Worm (Caenorhabditis elegans) whole organism, midembryonic: ENCODE results near the gene srj-7.

ENCODE experiments used
- T22C8.4 ChIP-seq: fragments of 200-800 bp; sonication (Bioruptor generic); IDR thresholded peaks from 2 replicates; pipeline ENCODE4 v1.3.6; 2022; ENCODE audit warnings: missing genetic modification characterization, missing compliant biosample characterization
- cog-1 ChIP-seq: sonication (generic microtip); optimal IDR thresholded peaks from 2 replicates; lab custom pipeline; 2016; ENCODE audit warnings: missing genetic modification characterization, missing compliant biosample characterization
- flt-1 ChIP-seq: fragments of 200-800 bp; sonication (Bioruptor generic); IDR thresholded peaks from 2 replicates; pipeline ENCODE4 v1.3.6; 2022; ENCODE audit warnings: missing genetic modification characterization, missing compliant biosample characterization
- klf-2 ChIP-seq: fragments of 200-800 bp; sonication (Bioruptor generic); conservative IDR thresholded peaks from 2 replicates; pipeline ENCODE4 v1.3.6; 2022; ENCODE audit warnings: missing genetic modification reagents, missing genetic modification characterization, missing compliant biosample characterization
- med-1 ChIP-seq: sonication (generic microtip); optimal IDR thresholded peaks from 2 replicates; lab custom pipeline; 2017; ENCODE audit warnings: missing genetic modification characterization, mild to moderate bottlenecking, missing compliant biosample characterization, antibody characterized with exemption, missing genetic modification reagents; ENCODE audit not compliant: insufficient read depth
- ref-1 ChIP-seq: fragments of 200-800 bp; sonication (Bioruptor generic); conservative IDR thresholded peaks from 2 replicates; pipeline ENCODE4 v1.3.6; 2022; ENCODE audit warnings: missing genetic modification reagents, missing genetic modification characterization, missing compliant biosample characterization
- tab-1 ChIP-seq: fragments of 200-800 bp; sonication (Bioruptor generic); IDR thresholded peaks from 2 replicates; pipeline ENCODE4 v1.3.6; 2022; ENCODE audit warnings: missing genetic modification characterization, missing compliant biosample characterization
- ztf-23 ChIP-seq: fragments of 200-800 bp; sonication (Bioruptor generic); IDR thresholded peaks from 2 replicates; pipeline ENCODE4 v1.3.6; 2022; ENCODE audit warnings: missing genetic modification reagents, missing genetic modification characterization, missing compliant biosample characterization
- ztf-29 ChIP-seq: fragments of 200-800 bp; sonication (Bioruptor generic); IDR thresholded peaks from 2 replicates; pipeline ENCODE4 v1.3.6; 2022; ENCODE audit warnings: missing genetic modification reagents, missing genetic modification characterization, missing compliant biosample characterization

Gene srj-7

DNA sequence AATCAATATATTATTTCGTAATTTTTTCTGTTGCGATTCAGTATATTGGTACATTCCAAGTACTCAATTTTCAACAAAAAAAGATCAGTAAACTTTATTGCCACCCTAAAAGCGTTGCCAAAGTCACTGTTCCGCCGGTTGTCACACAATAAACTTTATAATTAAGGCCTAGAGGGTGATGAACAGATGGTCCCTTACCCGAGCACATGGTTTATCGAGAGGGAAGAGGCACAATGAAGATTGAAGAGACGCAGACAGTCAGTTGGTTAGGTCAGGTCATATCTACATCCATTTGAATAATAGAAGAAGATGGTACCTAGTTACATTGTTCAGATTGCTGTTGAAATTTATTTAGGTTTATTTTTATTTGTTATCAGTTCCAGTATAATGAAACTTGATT, 12.0 kb downstream of the srj-7 start:
- TF ChIP-seq cog-1 (no peak), ztf-29 (GFP tag; lab: Robert Waterston, UW) (no peak), med-1 (GFP tag; lab: Kevin White, UChicago) (no peak), tab-1 (GFP tag; lab: Robert Waterston, UW) (no peak), flt-1 (GFP tag; lab: Robert Waterston, UW) (no peak), ztf-23 (no peak), T22C8.4 (GFP tag; lab: Robert Waterston, UW) (no peak), klf-2 (GFP tag; lab: Robert Waterston, UW) (no peak), ref-1 (GFP tag; lab: Robert Waterston, UW) (no peak)

DNA sequence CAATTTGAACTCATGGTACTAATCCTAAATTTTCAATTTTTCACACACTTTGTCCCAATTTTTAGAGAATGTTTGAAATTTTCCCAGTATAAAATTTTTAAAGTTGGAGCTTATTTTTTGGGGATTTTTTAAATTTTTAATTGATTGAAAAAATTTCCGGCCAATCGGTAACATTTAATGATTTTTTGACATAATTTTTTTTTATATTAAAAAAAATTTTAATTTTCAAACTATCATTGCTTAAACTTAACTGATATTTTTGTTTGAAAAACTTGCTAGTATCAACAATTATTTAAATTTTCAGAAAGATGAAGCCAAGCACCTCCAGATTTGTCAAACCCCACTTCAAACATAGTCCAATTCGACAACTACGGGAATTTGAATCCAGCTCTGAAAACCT, 12.5 kb downstream of the srj-7 start, which contains the start of gene T28A11.22:
Gene T28A11.22, plus strand, starts transcription at position 301 of the 400 bp plus-strand sequence.
- TF ChIP-seq T22C8.4 (GFP tag; lab: Robert Waterston, UW) = no peak
- no peak for TF ChIP-seq klf-2 (GFP tag; lab: Robert Waterston, UW)
- no peak for TF ChIP-seq cog-1
- no peak for TF ChIP-seq tab-1 (GFP tag; lab: Robert Waterston, UW)
- TF ChIP-seq ztf-29 (GFP tag; lab: Robert Waterston, UW) = no peak
- TF ChIP-seq med-1 (GFP tag; lab: Kevin White, UChicago) = no peak
- no peak for TF ChIP-seq flt-1 (GFP tag; lab: Robert Waterston, UW)
- no peak for TF ChIP-seq ref-1 (GFP tag; lab: Robert Waterston, UW)
- TF ChIP-seq ztf-23 = no peak

DNA sequence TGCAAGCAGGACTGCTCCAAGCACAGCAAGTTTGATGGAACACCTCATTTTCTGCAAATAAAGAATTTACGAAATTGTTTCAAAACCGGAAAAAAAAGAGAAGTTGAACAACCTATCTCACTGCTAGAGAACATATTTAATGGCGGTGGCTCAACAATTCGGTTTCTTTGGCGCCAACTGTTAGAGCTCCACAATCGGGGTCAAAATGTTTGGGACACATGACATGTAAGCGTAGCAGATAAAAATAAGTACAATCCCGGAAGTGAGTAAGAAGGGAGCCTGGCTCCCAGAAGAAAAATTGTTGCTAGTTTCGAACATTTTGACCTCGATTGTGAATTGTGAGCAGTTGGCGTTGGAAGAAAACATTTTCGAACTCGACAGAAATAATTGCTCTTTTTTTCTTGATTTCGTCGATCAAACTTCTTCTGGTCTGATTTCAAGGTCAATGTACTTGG, 14.4 kb downstream of the srj-7 start, which contains the start of gene T28A11.16:
Gene T28A11.16, minus strand, starts transcription at position 51 of the 455 bp plus-strand sequence.
- no peak for TF ChIP-seq ztf-23
- TF ChIP-seq klf-2 (GFP tag; lab: Robert Waterston, UW) = no peak
- no peak for TF ChIP-seq med-1 (GFP tag; lab: Kevin White, UChicago)
- TF ChIP-seq ref-1 (GFP tag; lab: Robert Waterston, UW) = no peak
- TF ChIP-seq cog-1 = no peak
- no peak for TF ChIP-seq tab-1 (GFP tag; lab: Robert Waterston, UW)
- TF ChIP-seq T22C8.4 (GFP tag; lab: Robert Waterston, UW) = no peak
- TF ChIP-seq ztf-29 (GFP tag; lab: Robert Waterston, UW) = no peak

DNA sequence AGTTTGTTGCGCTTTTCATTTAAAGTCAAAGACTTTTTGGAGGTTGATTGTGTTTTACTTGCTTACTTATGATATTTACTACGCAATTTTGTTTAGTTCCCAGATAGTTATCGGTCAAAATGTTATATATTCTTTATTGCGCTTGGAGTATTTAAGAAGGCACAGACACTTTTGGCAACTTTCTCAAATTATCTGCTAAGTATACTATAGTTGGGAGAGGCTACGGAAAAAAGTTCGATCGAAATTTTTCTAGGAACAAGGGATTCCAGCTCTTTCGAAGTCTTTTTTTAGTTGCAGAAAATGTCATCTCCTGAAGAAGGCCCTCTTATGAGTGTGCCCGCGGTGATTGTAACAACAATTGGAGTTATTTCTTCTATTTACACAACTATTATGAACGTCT, 15.3 kb downstream of the srj-7 start, which contains the start of gene srbc-5:
Gene srbc-5, plus strand, starts transcription at position 301 of the 400 bp plus-strand sequence.
- TF ChIP-seq tab-1 (GFP tag; lab: Robert Waterston, UW) = no peak

DNA sequence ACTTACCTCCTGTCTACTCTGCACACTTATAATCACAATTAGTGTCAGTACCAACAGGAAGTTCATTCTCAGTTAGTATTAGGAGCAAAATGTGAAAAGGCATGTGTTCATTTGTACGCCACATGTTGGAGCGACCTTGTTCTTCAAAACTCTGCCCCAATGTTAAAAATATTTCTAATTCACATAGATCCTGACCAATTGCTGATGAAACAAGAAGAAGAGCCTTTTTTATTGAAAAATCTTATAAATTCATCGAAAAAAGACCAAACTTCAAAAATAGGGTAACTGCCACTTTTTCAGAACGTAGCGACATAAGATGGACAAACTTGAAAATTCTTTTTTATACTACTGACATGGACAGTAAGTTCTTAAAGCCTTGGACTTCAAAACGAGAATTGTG, 21.4 kb downstream of the srj-7 start, which contains the start of gene T28A11.17:
Gene T28A11.17, minus strand, starts transcription at position 101 of the 400 bp plus-strand sequence.
- TF ChIP-seq cog-1 (no peak), flt-1 (GFP tag; lab: Robert Waterston, UW) (no peak), ztf-23 (no peak), T22C8.4 (GFP tag; lab: Robert Waterston, UW) (no peak), med-1 (GFP tag; lab: Kevin White, UChicago) (no peak), ref-1 (GFP tag; lab: Robert Waterston, UW) (no peak), ztf-29 (GFP tag; lab: Robert Waterston, UW) (no peak), klf-2 (GFP tag; lab: Robert Waterston, UW) (no peak), tab-1 (GFP tag; lab: Robert Waterston, UW) (no peak)

DNA sequence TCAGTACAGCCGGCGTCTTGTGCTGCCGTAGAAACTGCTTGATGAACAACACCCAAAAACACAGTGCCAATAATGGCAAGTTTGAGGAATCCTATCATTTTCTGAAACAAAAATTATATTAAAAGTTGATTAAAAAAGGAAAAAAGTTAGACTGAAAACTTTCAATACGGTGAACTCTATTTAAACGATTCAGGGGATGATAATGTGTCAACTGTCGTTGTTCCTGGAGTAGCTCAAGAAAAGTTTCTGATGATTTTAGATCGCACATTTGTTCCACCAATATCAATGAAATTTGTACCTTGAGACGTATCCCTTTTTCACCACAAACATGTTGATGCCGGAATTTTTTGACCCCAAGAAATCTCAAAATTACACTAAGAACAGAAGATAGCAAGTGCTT, 23.1 kb downstream of the srj-7 start, which contains the start of gene T28A11.18:
Gene T28A11.18, minus strand, starts transcription at position 101 of the 400 bp plus-strand sequence.
- no peak for TF ChIP-seq T22C8.4 (GFP tag; lab: Robert Waterston, UW)
- TF ChIP-seq ztf-29 (GFP tag; lab: Robert Waterston, UW) = no peak
- no peak for TF ChIP-seq tab-1 (GFP tag; lab: Robert Waterston, UW)
- TF ChIP-seq ref-1 (GFP tag; lab: Robert Waterston, UW) = no peak
- no peak for TF ChIP-seq med-1 (GFP tag; lab: Kevin White, UChicago)
- TF ChIP-seq klf-2 (GFP tag; lab: Robert Waterston, UW) = no peak
- no peak for TF ChIP-seq ztf-23
- no peak for TF ChIP-seq flt-1 (GFP tag; lab: Robert Waterston, UW)
- no peak for TF ChIP-seq cog-1

DNA sequence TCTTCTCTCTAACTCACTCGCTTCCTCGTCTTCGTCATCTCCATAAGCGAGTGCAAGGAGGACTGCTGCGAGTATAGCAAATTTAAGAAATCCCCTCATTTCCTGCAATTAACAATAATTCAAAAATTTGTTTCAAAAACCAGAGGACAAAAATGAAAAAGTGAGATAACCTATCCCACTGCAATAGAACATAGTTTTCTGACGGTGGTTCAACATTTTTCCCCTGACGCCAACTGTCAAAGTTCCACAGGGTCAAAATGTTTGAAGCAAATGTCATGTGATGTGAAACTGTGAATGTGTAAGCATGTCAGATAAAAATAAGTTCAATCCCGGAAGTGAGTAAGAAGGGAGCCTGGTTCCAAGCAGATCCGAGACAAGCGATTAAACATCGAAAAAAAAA, 24.6 kb downstream of the srj-7 start, which contains the start of gene T28A11.19:
Gene T28A11.19, minus strand, starts transcription at position 108 of the 400 bp plus-strand sequence.
- no peak for TF ChIP-seq ref-1 (GFP tag; lab: Robert Waterston, UW)
- TF ChIP-seq T22C8.4 (GFP tag; lab: Robert Waterston, UW) = no peak
- no peak for TF ChIP-seq ztf-23
- no peak for TF ChIP-seq tab-1 (GFP tag; lab: Robert Waterston, UW)
- no peak for TF ChIP-seq ztf-29 (GFP tag; lab: Robert Waterston, UW)
- no peak for TF ChIP-seq med-1 (GFP tag; lab: Kevin White, UChicago)
- no peak for TF ChIP-seq flt-1 (GFP tag; lab: Robert Waterston, UW)
- no peak for TF ChIP-seq klf-2 (GFP tag; lab: Robert Waterston, UW)

DNA sequence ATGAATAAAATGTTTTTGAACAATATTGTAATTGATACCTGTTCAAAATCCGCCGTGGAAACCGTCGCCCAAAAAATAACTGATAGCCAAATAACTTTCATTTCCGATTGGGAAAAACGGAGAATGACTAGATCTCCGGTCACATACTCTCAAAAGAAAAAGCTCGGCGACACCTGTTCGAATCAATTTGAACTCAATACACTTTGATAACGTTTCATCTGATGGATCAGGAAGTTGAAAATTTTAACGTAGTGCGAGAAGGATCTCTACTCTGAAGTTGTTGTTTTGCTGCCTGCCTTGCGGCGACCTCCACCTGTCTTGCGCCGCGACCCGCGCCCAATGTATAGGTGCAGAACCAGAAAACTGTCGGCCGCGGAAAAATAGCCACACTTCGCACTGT, 28.4 kb downstream of the srj-7 start, which contains the start of gene T28A11.20:
Gene T28A11.20, minus strand, starts transcription at position 101 of the 400 bp plus-strand sequence.
- TF ChIP-seq cog-1 = no peak
- no peak for TF ChIP-seq tab-1 (GFP tag; lab: Robert Waterston, UW)

DNA sequence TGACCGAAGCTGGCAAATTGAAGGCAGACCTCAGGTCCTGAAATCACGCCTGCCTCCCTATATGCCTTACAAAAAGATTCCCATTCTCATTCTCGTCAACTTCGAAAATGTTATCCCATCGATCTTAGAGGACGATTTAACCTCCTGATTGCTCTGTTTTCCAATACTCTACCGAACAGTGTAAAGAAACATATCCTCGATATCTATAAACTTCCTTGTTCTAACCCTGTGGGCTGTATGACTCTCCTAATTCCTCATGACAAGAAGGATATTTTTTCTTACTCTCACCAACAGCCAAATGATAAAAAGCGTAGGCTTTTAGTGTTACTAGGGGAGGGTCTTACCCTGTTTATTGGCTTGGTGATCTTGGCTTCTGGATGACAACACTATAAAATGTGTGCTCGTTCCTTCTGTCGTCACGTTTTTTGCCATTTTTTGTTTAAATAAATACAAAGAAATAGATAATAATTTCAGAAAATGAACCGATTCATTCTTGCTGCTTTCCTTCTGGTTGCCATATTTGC, 28.8 kb downstream of the srj-7 start, which contains the start of gene T28A11.4:
Gene T28A11.4, plus strand, starts transcription at position 474 of the 524 bp plus-strand sequence.
- no peak for TF ChIP-seq ztf-23
- no peak for TF ChIP-seq ztf-29 (GFP tag; lab: Robert Waterston, UW)
- TF ChIP-seq cog-1 = no peak
- TF ChIP-seq med-1 (GFP tag; lab: Kevin White, UChicago) = no peak

DNA sequence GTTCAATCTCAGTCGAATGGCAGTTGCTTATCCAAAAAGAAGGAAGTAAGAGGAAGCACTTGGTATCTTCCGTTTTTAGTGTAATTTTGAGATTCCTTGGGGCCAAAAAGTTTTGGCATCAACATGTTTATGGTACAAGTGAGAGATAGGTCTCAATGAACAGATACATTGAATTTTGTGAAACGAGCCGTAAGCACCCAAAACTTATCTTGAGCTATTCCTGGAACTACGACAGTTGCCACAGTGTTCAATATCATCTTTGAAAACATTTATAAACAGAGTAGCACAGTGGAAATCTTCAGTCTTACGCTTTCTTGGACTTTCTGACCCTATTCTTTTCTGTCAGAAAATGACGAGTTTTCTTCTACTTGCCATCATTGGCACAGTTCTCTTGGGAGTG, 30.2 kb downstream of the srj-7 start, which contains the start of gene T28A11.3:
Gene T28A11.3, plus strand, starts transcription at position 301 of the 400 bp plus-strand sequence.
- no peak for TF ChIP-seq cog-1
- TF ChIP-seq med-1 (GFP tag; lab: Kevin White, UChicago) = no peak
- TF ChIP-seq T22C8.4 (GFP tag; lab: Robert Waterston, UW) = no peak
- no peak for TF ChIP-seq ztf-29 (GFP tag; lab: Robert Waterston, UW)
- TF ChIP-seq klf-2 (GFP tag; lab: Robert Waterston, UW) = no peak
- no peak for TF ChIP-seq ref-1 (GFP tag; lab: Robert Waterston, UW)
- TF ChIP-seq ztf-23 = no peak
